Worm (Caenorhabditis elegans) whole organism, young adult: ENCODE data around the gene srx-111.

Experiments
- B0035.1 ChIP-seq: sonication (generic microtip); optimal IDR thresholded peaks from 2 replicates; lab custom pipeline; 2016; ENCODE audit warnings: missing genetic modification characterization, mild to moderate bottlenecking, missing compliant biosample characterization, missing genotype, missing genetic modification reagents
- C06A6.2 ChIP-seq: fragments of 200-800 bp; sonication (Bioruptor generic); conservative IDR thresholded peaks from 2 replicates; pipeline ENCODE4 v1.3.6; 2022; ENCODE audit warnings: missing genetic modification characterization, missing compliant biosample characterization
- D2030.7 ChIP-seq: fragments of 200-800 bp; sonication (Bioruptor generic); IDR thresholded peaks from 2 replicates; pipeline ENCODE4 v1.3.6; 2022; ENCODE audit warnings: missing genetic modification reagents, missing genetic modification characterization, missing compliant biosample characterization
- F33H1.4 ChIP-seq: fragments of 200-800 bp; sonication (Bioruptor generic); IDR thresholded peaks from 2 replicates; pipeline ENCODE4 v1.3.6; 2022; ENCODE audit warnings: missing genetic modification reagents, missing genetic modification characterization, missing compliant biosample characterization
- F49E8.2 ChIP-seq: sonication (generic microtip); optimal IDR thresholded peaks from 3 replicates; lab custom pipeline; 2017; ENCODE audit warnings: missing genetic modification characterization, mild to moderate bottlenecking, missing compliant biosample characterization, antibody characterized with exemption, moderate library complexity; ENCODE audit not compliant: insufficient read depth
- K11D2.4 ChIP-seq: fragments of 200-800 bp; sonication (Bioruptor generic); IDR thresholded peaks from 2 replicates; pipeline ENCODE4 v1.3.6; 2022; ENCODE audit warnings: missing genetic modification reagents, missing genetic modification characterization, missing compliant biosample characterization
- T26A5.8 ChIP-seq: sonication (generic microtip); optimal IDR thresholded peaks from 2 replicates; lab custom pipeline; 2016; ENCODE audit warnings: missing genetic modification characterization, missing compliant biosample characterization
- Y56A3A.18 ChIP-seq: fragments of 200-800 bp; sonication (Bioruptor generic); IDR thresholded peaks from 2 replicates; pipeline ENCODE4 v1.3.6; 2022; ENCODE audit warnings: missing genetic modification reagents, missing genetic modification characterization, missing compliant biosample characterization
- Y95B8A.8 ChIP-seq: fragments of 200-800 bp; sonication (Bioruptor generic); IDR thresholded peaks from 2 replicates; pipeline ENCODE4 v1.3.6; 2022; ENCODE audit warnings: missing genetic modification reagents, missing genetic modification characterization, missing compliant biosample characterization
- ama-1 ChIP-seq, 3 experiments: fragments of 150-350 bp in 1 of 3; sonication (generic microtip) in 2 of 3; optimal IDR thresholded peaks; 2 replicates each; lab custom pipeline; 2014 to 2018; ENCODE audit warnings: missing biosample characterization in 2 of 3, missing genetic modification characterization in 2 of 3, missing genetic modification reagents in 2 of 3
- atf-7 ChIP-seq: sonication (generic microtip); optimal IDR thresholded peaks from 2 replicates; lab custom pipeline; 2017; ENCODE audit warnings: mild to moderate bottlenecking, missing genetic modification characterization, missing compliant biosample characterization
- athp-1 ChIP-seq: sonication (generic microtip); optimal IDR thresholded peaks from 2 replicates; lab custom pipeline; 2017; ENCODE audit warnings: mild to moderate bottlenecking, missing genetic modification characterization, missing compliant biosample characterization
- bed-2 ChIP-seq: fragments of 200-800 bp; sonication (Bioruptor generic); IDR thresholded peaks from 2 replicates; pipeline ENCODE4 v1.3.6; 2022; ENCODE audit warnings: missing genetic modification reagents, missing genetic modification characterization, missing compliant biosample characterization
- ceh-27 ChIP-seq: fragments of 200-800 bp; sonication (Bioruptor generic); optimal IDR thresholded peaks from 2 replicates; lab custom pipeline; 2018; ENCODE audit warnings: mild to moderate bottlenecking, missing genetic modification characterization, moderate library complexity, missing compliant biosample characterization
- ceh-79 ChIP-seq: sonication (generic microtip); optimal IDR thresholded peaks from 2 replicates; lab custom pipeline; 2017; ENCODE audit warnings: mild to moderate bottlenecking, missing genetic modification characterization, missing compliant biosample characterization
- efl-1 ChIP-seq: fragments of 150-350 bp; optimal IDR thresholded peaks from 2 replicates; lab custom pipeline; 2014; ENCODE audit warnings: missing biosample characterization, missing genetic modification reagents, missing genetic modification characterization
- egl-44 ChIP-seq: fragments of 200-800 bp; sonication (Bioruptor generic); IDR thresholded peaks from 2 replicates; pipeline ENCODE4 v1.3.6; 2022; ENCODE audit warnings: missing genetic modification reagents, missing genetic modification characterization, missing compliant biosample characterization
- fkh-3 ChIP-seq: sonication (generic microtip); optimal IDR thresholded peaks from 2 replicates; lab custom pipeline; 2016; ENCODE audit warnings: mild to moderate bottlenecking, missing genetic modification characterization, missing compliant biosample characterization
- him-1 ChIP-seq: sonication (generic microtip); optimal IDR thresholded peaks from 2 replicates; lab custom pipeline; 2016; ENCODE audit warnings: missing genotype, missing genetic modification reagents, missing genetic modification characterization, missing compliant biosample characterization
- hlh-26 ChIP-seq: fragments of 200-800 bp; sonication (Bioruptor generic); conservative IDR thresholded peaks from 2 replicates; pipeline ENCODE4 v1.3.6; 2022; ENCODE audit warnings: missing genetic modification reagents, missing genetic modification characterization, missing compliant biosample characterization
- lin-26 ChIP-seq: fragments of 200-800 bp; sonication (Bioruptor generic); IDR thresholded peaks from 2 replicates; pipeline ENCODE4 v1.3.6; 2022; ENCODE audit warnings: missing genetic modification reagents, missing genetic modification characterization, missing compliant biosample characterization
- lsl-1 ChIP-seq: fragments of 200-800 bp; sonication (Bioruptor generic); optimal IDR thresholded peaks from 2 replicates; lab custom pipeline; 2018; ENCODE audit warnings: mild to moderate bottlenecking, missing genetic modification characterization, moderate library complexity, missing compliant biosample characterization
- lsy-27 ChIP-seq: sonication (generic microtip); optimal IDR thresholded peaks from 2 replicates; lab custom pipeline; 2017; ENCODE audit warnings: missing genetic modification characterization, mild to moderate bottlenecking, missing compliant biosample characterization, antibody characterized with exemption, missing genotype, borderline replicate concordance; ENCODE audit not compliant: insufficient read depth
- madf-6 ChIP-seq: fragments of 200-800 bp; sonication (Bioruptor generic); IDR thresholded peaks from 2 replicates; pipeline ENCODE4 v1.3.6; 2022; ENCODE audit warnings: missing genetic modification reagents, missing genetic modification characterization, missing compliant biosample characterization
- mel-28 ChIP-seq: sonication (generic microtip); optimal IDR thresholded peaks from 2 replicates; lab custom pipeline; 2016; ENCODE audit warnings: borderline replicate concordance, mild to moderate bottlenecking, missing genetic modification characterization, missing compliant biosample characterization
- nfyb-1 ChIP-seq: fragments of 200-800 bp; sonication (Bioruptor generic); IDR thresholded peaks from 2 replicates; pipeline ENCODE4 v1.3.6; 2022; ENCODE audit warnings: missing genetic modification reagents, missing genetic modification characterization, missing compliant biosample characterization
- nhr-120 ChIP-seq: fragments of 200-800 bp; sonication (Bioruptor generic); IDR thresholded peaks from 2 replicates; pipeline ENCODE4 v1.3.6; 2022; ENCODE audit warnings: missing genetic modification characterization, missing compliant biosample characterization
- pbrm-1 ChIP-seq: fragments of 200-800 bp; sonication (Bioruptor generic); IDR thresholded peaks from 2 replicates; pipeline ENCODE4 v1.3.6; 2022; ENCODE audit warnings: missing genetic modification reagents, missing genetic modification characterization, missing compliant biosample characterization
- rec-8 ChIP-seq, 2 experiments: sonication (generic microtip); optimal IDR thresholded peaks; 2 replicates each; lab custom pipeline; 2016; ENCODE audit warnings: mild to moderate bottlenecking in 2 of 2, missing genetic modification characterization in 2 of 2, missing genetic modification reagents in 2 of 2, missing genotype in 2 of 2, missing biosample characterization in 1 of 2, missing compliant biosample characterization in 1 of 2, moderate library complexity in 1 of 2
- tbp1 ChIP-seq: fragments of 200-800 bp; sonication (Bioruptor generic); optimal IDR thresholded peaks from 2 replicates; lab custom pipeline; 2018; ENCODE audit warnings: mild to moderate bottlenecking, missing genetic modification characterization, missing compliant biosample characterization
- unc-130 ChIP-seq: sonication (generic microtip); optimal IDR thresholded peaks from 2 replicates; lab custom pipeline; 2016; ENCODE audit warnings: missing genetic modification reagents, missing genetic modification characterization, missing compliant biosample characterization
- zfh-2 ChIP-seq: fragments of 200-800 bp; sonication (Bioruptor generic); conservative IDR thresholded peaks from 2 replicates; pipeline ENCODE4 v1.3.6; 2022; ENCODE audit warnings: missing genetic modification reagents, missing genetic modification characterization, missing compliant biosample characterization
- ztf-25 ChIP-seq: fragments of 200-800 bp; sonication (Bioruptor generic); IDR thresholded peaks from 2 replicates; pipeline ENCODE4 v1.3.6; 2022; ENCODE audit warnings: missing genetic modification reagents, missing genetic modification characterization, missing compliant biosample characterization

Gene srx-111

ce11 chrII:3808643-3809042 lies 51.0 kb downstream of the srx-111 start (continued):
- no peak for TF ChIP-seq nfyb-1
- TF ChIP-seq unc-130 (GFP tag; lab: Kevin White, UChicago), result no peak
- TF ChIP-seq athp-1 (tag; lab: Kevin White, UChicago), result no peak
- peak; percentile 95 for TF ChIP-seq lsl-1 (GFP tag; lab: Kevin White, UChicago)
- TF ChIP-seq egl-44 (GFP tag; lab: Robert Waterston, UW), result no peak
- TF ChIP-seq rec-8 (tag; optimal IDR thresholded peaks at IDR 0.05; lab: Kevin White, UChicago), result no peak
- TF ChIP-seq ama-1 (optimal IDR thresholded peaks at IDR 0.05; lab: Kevin White, UChicago), result no peak
- TF ChIP-seq ama-1 (GFP tag; optimal IDR thresholded peaks at IDR 0.05; lab: Kevin White, UChicago), result no peak
- TF ChIP-seq efl-1 (GFP tag; lab: Kevin White, UChicago), result no peak
- TF ChIP-seq him-1 (tag; lab: Kevin White, UChicago), result peak; percentile 33
- TF ChIP-seq F33H1.4 (GFP tag; lab: Robert Waterston, UW), result peak; percentile 52
- no peak for TF ChIP-seq Y56A3A.18 (GFP tag; lab: Robert Waterston, UW)
- no peak for TF ChIP-seq mel-28
- TF ChIP-seq ceh-27 (GFP tag; lab: Kevin White, UChicago), result no peak
- peak; percentile 93 for TF ChIP-seq madf-6 (GFP tag; lab: Robert Waterston, UW)
- TF ChIP-seq fkh-3 (tag; lab: Kevin White, UChicago), result no peak
- TF ChIP-seq F49E8.2 (tag; lab: Kevin White, UChicago), result no peak
- no peak for TF ChIP-seq tbp1 (GFP tag; lab: Kevin White, UChicago)
- TF ChIP-seq K11D2.4, result no peak
- no peak for TF ChIP-seq ceh-79 (tag; lab: Kevin White, UChicago)
- TF ChIP-seq lin-26, result no peak
- no peak for TF ChIP-seq lsy-27 (tag; lab: Kevin White, UChicago)
- TF ChIP-seq ztf-25 (GFP tag; lab: Robert Waterston, UW), result no peak
- TF ChIP-seq Y95B8A.8, result no peak
- no peak for TF ChIP-seq T26A5.8 (tag; lab: Kevin White, UChicago)
- no peak for TF ChIP-seq pbrm-1 (GFP tag; lab: Robert Waterston, UW)
- TF ChIP-seq C06A6.2, result no peak
- no peak for TF ChIP-seq hlh-26 (GFP tag; lab: Robert Waterston, UW)
- TF ChIP-seq zfh-2 (GFP tag; lab: Robert Waterston, UW), result no peak
- TF ChIP-seq atf-7 (tag; lab: Kevin White, UChicago), result no peak
- peak; percentile 32; the same call in 1 of the 2 replicates for TF ChIP-seq D2030.7 (GFP tag; lab: Robert Waterston, UW)
- no peak for TF ChIP-seq nhr-120 (GFP tag; lab: Robert Waterston, UW)
- TF ChIP-seq B0035.1, result no peak
- TF ChIP-seq bed-2 (GFP tag; lab: Robert Waterston, UW), result no peak
